Worm (Caenorhabditis elegans) whole organism, L3 larva: ENCODE measurements around the gene K10B4.3.

Source experiments
- R02D3.7 ChIP-seq: fragments of 150-350 bp; optimal IDR thresholded peaks from 2 replicates; lab custom pipeline; 2014; ENCODE audit warnings: missing biosample characterization, missing genetic modification characterization
- ZK546.5 ChIP-seq: sonication (generic microtip); optimal IDR thresholded peaks from 2 replicates; lab custom pipeline; 2017; ENCODE audit warnings: missing biosample characterization, missing genetic modification characterization
- aly-2 ChIP-seq: fragments of 150-350 bp; optimal IDR thresholded peaks from 2 replicates; lab custom pipeline; 2014; ENCODE audit warnings: missing biosample characterization, missing genetic modification characterization
- ama-1 ChIP-seq: fragments of 150-350 bp; optimal IDR thresholded peaks from 2 replicates; lab custom pipeline; 2018
- ceh-28 ChIP-seq: fragments of 150-350 bp; optimal IDR thresholded peaks from 2 replicates; lab custom pipeline; 2014; ENCODE audit warnings: missing biosample characterization, missing genetic modification reagents, missing genetic modification characterization
- ceh-82 ChIP-seq: fragments of 150-350 bp; optimal IDR thresholded peaks from 2 replicates; lab custom pipeline; 2014; ENCODE audit warnings: missing biosample characterization, missing genetic modification characterization
- daf-12 ChIP-seq: fragments of 150-350 bp; optimal IDR thresholded peaks from 2 replicates; lab custom pipeline; 2014; ENCODE audit warnings: missing biosample characterization, missing genetic modification reagents, missing genetic modification characterization
- egl-27 ChIP-seq: sonication (generic microtip); optimal IDR thresholded peaks from 4 replicates; lab custom pipeline; 2017; ENCODE audit warnings: missing biosample characterization, missing genetic modification reagents, missing genetic modification characterization
- elt-1 ChIP-seq: fragments of 150-350 bp; optimal IDR thresholded peaks from 2 replicates; lab custom pipeline; 2014; ENCODE audit warnings: missing biosample characterization, missing genetic modification characterization
- elt-2 ChIP-seq: sonication (generic microtip); optimal IDR thresholded peaks from 2 replicates; lab custom pipeline; 2016; ENCODE audit warnings: missing genetic modification reagents, mild to moderate bottlenecking, missing genetic modification characterization, missing compliant biosample characterization
- eor-1 ChIP-seq, 2 experiments: fragments of 150-350 bp; optimal IDR thresholded peaks; 2 replicates each; lab custom pipeline; 2014 to 2018; ENCODE audit warnings: missing biosample characterization in 2 of 2, missing genetic modification characterization in 2 of 2
- fkh-2 ChIP-seq: fragments of 150-350 bp; optimal IDR thresholded peaks from 2 replicates; lab custom pipeline; 2014; ENCODE audit warnings: missing biosample characterization, missing genetic modification reagents, missing genetic modification characterization
- hmg-11 ChIP-seq: sonication (generic microtip); optimal IDR thresholded peaks from 2 replicates; lab custom pipeline; 2016; ENCODE audit warnings: missing genetic modification characterization, missing compliant biosample characterization
- jun-1 ChIP-seq: fragments of 150-350 bp; optimal IDR thresholded peaks from 2 replicates; lab custom pipeline; 2014; ENCODE audit warnings: missing biosample characterization, missing genetic modification reagents, missing genetic modification characterization
- lin-15B ChIP-seq: fragments of 150-350 bp; optimal IDR thresholded peaks from 2 replicates; lab custom pipeline; 2014; ENCODE audit warnings: missing biosample characterization, missing genetic modification characterization
- lin-39 ChIP-seq: fragments of 150-350 bp; optimal IDR thresholded peaks from 2 replicates; lab custom pipeline; 2018; ENCODE audit warnings: missing biosample characterization, missing genetic modification reagents, missing genetic modification characterization
- mml-1 ChIP-seq: fragments of 150-350 bp; sonication (generic microtip); optimal IDR thresholded peaks from 3 replicates; lab custom pipeline; 2014; ENCODE audit warnings: missing biosample characterization, missing genetic modification characterization
- nhr-11 ChIP-seq: fragments of 150-350 bp; optimal IDR thresholded peaks from 2 replicates; lab custom pipeline; 2014; ENCODE audit warnings: missing biosample characterization, missing genetic modification characterization
- nhr-23 ChIP-seq: fragments of 150-350 bp; optimal IDR thresholded peaks from 2 replicates; lab custom pipeline; 2014; ENCODE audit warnings: missing biosample characterization, missing genetic modification reagents, missing genetic modification characterization
- nhr-237 ChIP-seq: fragments of 150-350 bp; optimal IDR thresholded peaks from 2 replicates; lab custom pipeline; 2014; ENCODE audit warnings: missing biosample characterization, missing genetic modification characterization
- nhr-25 ChIP-seq: sonication (generic microtip); optimal IDR thresholded peaks from 2 replicates; lab custom pipeline; 2017; ENCODE audit warnings: missing biosample characterization, missing genetic modification characterization
- nhr-43 ChIP-seq: sonication (generic microtip); optimal IDR thresholded peaks from 2 replicates; lab custom pipeline; 2016; ENCODE audit warnings: mild to moderate bottlenecking, missing genetic modification characterization, missing compliant biosample characterization; ENCODE audit not compliant: poor library complexity, severe bottlenecking
- nhr-67 ChIP-seq: fragments of 150-350 bp; optimal IDR thresholded peaks from 2 replicates; lab custom pipeline; 2014; ENCODE audit warnings: missing biosample characterization, missing genetic modification characterization
- nhr-76 ChIP-seq: fragments of 150-350 bp; sonication (generic microtip); optimal IDR thresholded peaks from 5 replicates; lab custom pipeline; 2014; ENCODE audit warnings: missing biosample characterization, missing genetic modification characterization
- nhr-77 ChIP-seq: fragments of 150-350 bp; optimal IDR thresholded peaks from 2 replicates; lab custom pipeline; 2014; ENCODE audit warnings: missing biosample characterization, missing genetic modification characterization
- pha-4 ChIP-seq: fragments of 150-350 bp; optimal IDR thresholded peaks from 2 replicates; lab custom pipeline; 2014; ENCODE audit warnings: missing biosample characterization, missing genetic modification reagents, missing genetic modification characterization
- skn-1 ChIP-seq: fragments of 150-350 bp; optimal IDR thresholded peaks from 2 replicates; lab custom pipeline; 2014; ENCODE audit warnings: missing biosample characterization, missing genetic modification characterization
- unc-39 ChIP-seq: sonication (generic microtip); optimal IDR thresholded peaks from 4 replicates; lab custom pipeline; 2017; ENCODE audit warnings: missing biosample characterization, missing genetic modification characterization
- unc-62 ChIP-seq: fragments of 150-350 bp; sonication (generic microtip); optimal IDR thresholded peaks from 4 replicates; lab custom pipeline; 2014; ENCODE audit warnings: missing biosample characterization, missing genetic modification reagents, missing genetic modification characterization
- zag-1 ChIP-seq: fragments of 150-350 bp; optimal IDR thresholded peaks from 2 replicates; lab custom pipeline; 2014; ENCODE audit warnings: missing biosample characterization, missing genetic modification characterization
- ztf-11 ChIP-seq: fragments of 150-350 bp; optimal IDR thresholded peaks from 2 replicates; lab custom pipeline; 2014; ENCODE audit warnings: missing biosample characterization, missing genetic modification characterization
- ztf-4 ChIP-seq: fragments of 150-350 bp; optimal IDR thresholded peaks from 2 replicates; lab custom pipeline; 2014; ENCODE audit warnings: missing biosample characterization, missing genetic modification characterization

Gene K10B4.3

ce11 chrII:112231-112630 lies 8.8 kb downstream of the K10B4.3 start:
- TF ChIP-seq nhr-25 (peak; percentile 22), nhr-67 (tag; lab: Kevin White, UChicago) (no peak), elt-2 (peak; percentile 15)
- TF ChIP-seq, all 47 proteins: peak for 2

- TF ChIP-seq unc-39 (tag; lab: Kevin White, UChicago) (no peak), nhr-43 (no peak), eor-1 (tag; optimal IDR thresholded peaks at IDR 0.05; lab: Kevin White, UChicago) (no peak), aly-2 (tag; lab: Kevin White, UChicago) (no peak), daf-12 (no peak), nhr-25 (no peak), elt-1 (tag; lab: Kevin White, UChicago) (no peak), nhr-77 (no peak), ztf-11 (tag; lab: Kevin White, UChicago) (no peak), pha-4 (tag; lab: Kevin White, UChicago) (no peak)
- TF ChIP-seq, all 47 proteins: peak for 0
Measured at ce11 chrII:111267-111666, 9.8 kb downstream of the K10B4.3 start, which contains the start of gene C50D2.1. Gene C50D2.1, plus strand, starts transcription at chrII:111567.

ce11 chrII:108865-109264 lies 12.2 kb downstream of the K10B4.3 start, which contains the start of gene C50D2.2:
Gene C50D2.2, plus strand, starts transcription at chrII:109165.
- no peak for TF ChIP-seq mml-1
- no peak for TF ChIP-seq nhr-76
- no peak for TF ChIP-seq ztf-11 (tag; lab: Kevin White, UChicago)
- no peak for TF ChIP-seq skn-1 (tag; lab: Kevin White, UChicago)
- TF ChIP-seq, all 47 proteins: peak for 0

DNA sequence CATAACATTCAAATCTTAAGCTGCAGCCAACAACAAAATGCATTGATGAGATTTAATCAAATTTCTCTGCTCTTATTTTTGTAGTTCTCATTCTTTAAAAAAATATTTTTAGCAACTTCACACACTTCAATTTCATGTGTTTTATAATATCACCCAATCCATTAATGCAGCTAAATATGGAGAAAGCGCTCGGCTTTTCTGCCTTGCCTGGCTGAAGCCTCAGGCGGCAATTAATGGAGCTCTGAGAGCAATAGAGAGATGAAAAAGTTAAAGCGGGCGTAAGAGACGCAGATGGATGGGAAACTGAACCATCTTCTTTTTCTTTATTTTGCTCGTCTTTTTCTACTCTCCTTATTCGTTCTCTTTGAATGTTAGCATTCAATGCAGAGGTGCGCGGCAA lies 13.3 kb downstream of the K10B4.3 start:
- no peak for TF ChIP-seq fkh-2 (tag; lab: Kevin White, UChicago)
- TF ChIP-seq lin-39 (tag; lab: Kevin White, UChicago), result no peak
- no peak for TF ChIP-seq jun-1 (tag; lab: Kevin White, UChicago)
- TF ChIP-seq ceh-82 (tag; lab: Kevin White, UChicago), result no peak

DNA sequence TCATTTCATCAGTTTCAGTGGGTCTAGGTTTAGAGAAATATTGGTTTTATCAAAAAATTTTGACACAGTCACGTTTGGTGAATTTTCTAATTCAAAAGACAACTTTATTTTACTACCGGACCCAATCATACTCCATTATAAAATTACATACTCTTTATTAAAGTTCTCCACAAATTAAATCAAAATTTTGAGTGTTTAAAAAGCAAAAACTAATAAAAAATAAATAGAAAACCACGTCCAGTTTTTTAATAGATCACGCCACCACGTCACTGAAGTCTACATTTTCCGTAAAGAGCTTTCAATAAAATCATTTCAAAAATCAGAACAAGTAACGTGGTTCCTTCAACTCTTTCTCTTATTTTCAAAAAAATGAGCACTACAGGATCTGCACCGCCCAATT lies 15.1 kb downstream of the K10B4.3 start, which contains the start of gene txt-1:
txt-1 (plus strand) TSS at position 301 of the 400 bp plus-strand sequence.
- no peak for TF ChIP-seq ama-1
- TF ChIP-seq unc-62 (GFP tag; lab: Kevin White, UChicago), result no peak
- no peak for TF ChIP-seq skn-1 (tag; lab: Kevin White, UChicago)
- no peak for TF ChIP-seq nhr-25
- no peak for TF ChIP-seq unc-39 (tag; lab: Kevin White, UChicago)
- TF ChIP-seq aly-2 (tag; lab: Kevin White, UChicago), result no peak
- TF ChIP-seq pha-4 (tag; lab: Kevin White, UChicago), result no peak
- TF ChIP-seq nhr-23 (tag; lab: Kevin White, UChicago), result no peak
- no peak for TF ChIP-seq eor-1 (tag; optimal IDR thresholded peaks at IDR 0.05; lab: Kevin White, UChicago)
- no peak for TF ChIP-seq hmg-11 (tag; lab: Kevin White, UChicago)
- no peak for TF ChIP-seq egl-27
- no peak for TF ChIP-seq lin-15B (tag; lab: Kevin White, UChicago)
- no peak for TF ChIP-seq lin-39 (tag; lab: Kevin White, UChicago)
- TF ChIP-seq ceh-82 (tag; lab: Kevin White, UChicago), result no peak
- no peak for TF ChIP-seq R02D3.7 (tag; lab: Kevin White, UChicago)
- TF ChIP-seq ztf-4 (tag; lab: Kevin White, UChicago), result no peak
- no peak for TF ChIP-seq nhr-77
- TF ChIP-seq ceh-28 (tag; lab: Kevin White, UChicago), result no peak
- no peak for TF ChIP-seq nhr-11 (tag; lab: Kevin White, UChicago)

ce11 chrII:105327-105882 lies 15.6 kb downstream of the K10B4.3 start:
- no peak for TF ChIP-seq jun-1 (tag; lab: Kevin White, UChicago)
- no peak for TF ChIP-seq ZK546.5 (tag; lab: Kevin White, UChicago)
- TF ChIP-seq lin-39 (tag; lab: Kevin White, UChicago), result no peak
- TF ChIP-seq nhr-237, result no peak
- TF ChIP-seq zag-1, result no peak
- no peak for TF ChIP-seq mml-1
- no peak for TF ChIP-seq aly-2 (tag; lab: Kevin White, UChicago)
- no peak for TF ChIP-seq daf-12
- no peak for TF ChIP-seq nhr-23 (tag; lab: Kevin White, UChicago)
